ENCODE assay signal across 1 worm cellular context in genomic region chrII:11463899-11464298, ce11.
TF ChIP-seq lines count a peak whose summit lies in the region.

No protein-coding gene starts in this region.

TF ChIP-seq in whole organism, L1 larva, 84 proteins besides CTCF, POLR2A, EP300 and RAD21 (continued from another document):
- TF ChIP-seq pag-3 (tag; optimal IDR thresholded peaks at IDR 0.05; lab: Kevin White, UChicago; ENCODE audit: borderline replicate concordance, insufficient read depth), result no peak
- TF ChIP-seq sptf-1 (tag; optimal IDR thresholded peaks at IDR 0.05; lab: Kevin White, UChicago), result no peak
- TF ChIP-seq mef-2 (tag; optimal IDR thresholded peaks at IDR 0.05; lab: Kevin White, UChicago), result no peak
- TF ChIP-seq vab-15 (tag; optimal IDR thresholded peaks at IDR 0.05; lab: Kevin White, UChicago), result no peak
- no peak for TF ChIP-seq mep-1 (tag; optimal IDR thresholded peaks at IDR 0.05; lab: Kevin White, UChicago)
- no peak for TF ChIP-seq snpc-4 (tag; optimal IDR thresholded peaks at IDR 0.05; lab: Kevin White, UChicago)
- no peak for TF ChIP-seq lin-13 (GFP tag; optimal IDR thresholded peaks at IDR 0.05; lab: Kevin White, UChicago)
- no peak for TF ChIP-seq ztf-4 (tag; optimal IDR thresholded peaks at IDR 0.05; lab: Kevin White, UChicago)
- no peak for TF ChIP-seq dsc-1 (tag; optimal IDR thresholded peaks at IDR 0.05; lab: Kevin White, UChicago)
- TF ChIP-seq zip-4 (GFP tag; optimal IDR thresholded peaks at IDR 0.05; lab: Kevin White, UChicago), result no peak
- TF ChIP-seq aha-1 (tag; optimal IDR thresholded peaks at IDR 0.05; lab: Kevin White, UChicago), result no peak
- no peak for TF ChIP-seq nhr-77 (tag; optimal IDR thresholded peaks at IDR 0.05; lab: Kevin White, UChicago)
- no peak for TF ChIP-seq aly-2 (tag; optimal IDR thresholded peaks at IDR 0.05; lab: Kevin White, UChicago)
- TF ChIP-seq C16A3.4 (tag; optimal IDR thresholded peaks at IDR 0.05; lab: Kevin White, UChicago), result no peak
- no peak for TF ChIP-seq grh-1 (GFP tag; IDR thresholded peaks at IDR 0.05; lab: Robert Waterston, UW)
- TF ChIP-seq lir-3 (tag; optimal IDR thresholded peaks at IDR 0.05; lab: Kevin White, UChicago; ENCODE audit: poor library complexity), result peak; percentile 41
- no peak for TF ChIP-seq unc-62 (GFP tag; optimal IDR thresholded peaks at IDR 0.05; lab: Kevin White, UChicago)
- TF ChIP-seq tbx-2 (tag; optimal IDR thresholded peaks at IDR 0.05; lab: Kevin White, UChicago), result no peak
- TF ChIP-seq ceh-82 (tag; optimal IDR thresholded peaks at IDR 0.05; lab: Kevin White, UChicago), result no peak
- TF ChIP-seq ztf-11 (tag; optimal IDR thresholded peaks at IDR 0.05; lab: Kevin White, UChicago), result no peak
- TF ChIP-seq blmp-1 (tag; optimal IDR thresholded peaks at IDR 0.05; lab: Kevin White, UChicago), result no peak
- TF ChIP-seq skn-1 (tag; optimal IDR thresholded peaks at IDR 0.05; lab: Kevin White, UChicago), result no peak
- no peak for TF ChIP-seq isw-1 (GFP tag; IDR thresholded peaks at IDR 0.05; lab: Robert Waterston, UW)
- TF ChIP-seq nhr-20 (tag; optimal IDR thresholded peaks at IDR 0.05; lab: Kevin White, UChicago), result no peak
- no peak for TF ChIP-seq zag-1 (tag; optimal IDR thresholded peaks at IDR 0.05; lab: Kevin White, UChicago)
- no peak for TF ChIP-seq mab-9 (GFP tag; IDR thresholded peaks at IDR 0.05; lab: Robert Waterston, UW)
- TF ChIP-seq hpl-2 (GFP tag; optimal IDR thresholded peaks at IDR 0.05; lab: Kevin White, UChicago), result no peak
- TF ChIP-seq nhr-12 (tag; optimal IDR thresholded peaks at IDR 0.05; lab: Kevin White, UChicago), result no peak
- TF ChIP-seq sox-4 (tag; optimal IDR thresholded peaks at IDR 0.05; lab: Kevin White, UChicago), result no peak
- no peak for TF ChIP-seq lin-15B (tag; optimal IDR thresholded peaks at IDR 0.05; lab: Kevin White, UChicago)
- TF ChIP-seq nhr-84 (tag; optimal IDR thresholded peaks at IDR 0.05; lab: Kevin White, UChicago), result no peak
- TF ChIP-seq rnt-1 (tag; optimal IDR thresholded peaks at IDR 0.05; lab: Kevin White, UChicago), result peak; percentile 15
- peak; percentile 9 to 31 for TF ChIP-seq efl-1 (optimal IDR thresholded peaks at IDR 0.05; lab: Kevin White, UChicago)
- peak; percentile 8 to 56 for TF ChIP-seq efl-1 (GFP tag; optimal IDR thresholded peaks at IDR 0.05 in 1 of 2; lab: Kevin White, UChicago)
- TF ChIP-seq nhr-237 (tag; optimal IDR thresholded peaks at IDR 0.05; lab: Kevin White, UChicago), result no peak
